Worm (Caenorhabditis elegans) whole organism, L3 larva: ENCODE results near the gene wdr-54.
A peak's percentile ranks its signal among the peaks of the same experiment; 100 is the strongest.

Source experiments
- R02D3.7 ChIP-seq: fragments of 150-350 bp; optimal IDR thresholded peaks from 2 replicates; lab custom pipeline; 2014; ENCODE audit warnings: missing biosample characterization, missing genetic modification characterization
- ZK546.5 ChIP-seq: sonication (generic microtip); optimal IDR thresholded peaks from 2 replicates; lab custom pipeline; 2017; ENCODE audit warnings: missing biosample characterization, missing genetic modification characterization
- aly-2 ChIP-seq: fragments of 150-350 bp; optimal IDR thresholded peaks from 2 replicates; lab custom pipeline; 2014; ENCODE audit warnings: missing biosample characterization, missing genetic modification characterization
- ceh-16 ChIP-seq: sonication (generic microtip); optimal IDR thresholded peaks from 2 replicates; lab custom pipeline; 2017; ENCODE audit warnings: missing biosample characterization, missing genetic modification characterization
- ceh-28 ChIP-seq: fragments of 150-350 bp; optimal IDR thresholded peaks from 2 replicates; lab custom pipeline; 2014; ENCODE audit warnings: missing biosample characterization, missing genetic modification reagents, missing genetic modification characterization
- ceh-9 ChIP-seq: sonication (generic microtip); optimal IDR thresholded peaks from 2 replicates; lab custom pipeline; 2018; ENCODE audit warnings: missing biosample characterization, missing genetic modification characterization
- egl-27 ChIP-seq: sonication (generic microtip); optimal IDR thresholded peaks from 4 replicates; lab custom pipeline; 2017; ENCODE audit warnings: missing biosample characterization, missing genetic modification reagents, missing genetic modification characterization
- elt-1 ChIP-seq: fragments of 150-350 bp; optimal IDR thresholded peaks from 2 replicates; lab custom pipeline; 2014; ENCODE audit warnings: missing biosample characterization, missing genetic modification characterization
- elt-2 ChIP-seq: sonication (generic microtip); optimal IDR thresholded peaks from 2 replicates; lab custom pipeline; 2016; ENCODE audit warnings: missing genetic modification reagents, mild to moderate bottlenecking, missing genetic modification characterization, missing compliant biosample characterization
- elt-3 ChIP-seq, 3 experiments: fragments of 150-350 bp in 1 of 3; sonication (generic microtip) in 2 of 3; optimal IDR thresholded peaks; 2 replicates in 2 of 3; 4 replicates in 1 of 3; lab custom pipeline; 2014 to 2017; ENCODE audit warnings: missing biosample characterization in 3 of 3, missing genetic modification characterization in 3 of 3
- eor-1 ChIP-seq, 2 experiments: fragments of 150-350 bp; optimal IDR thresholded peaks; 2 replicates each; lab custom pipeline; 2014 to 2018; ENCODE audit warnings: missing biosample characterization in 2 of 2, missing genetic modification characterization in 2 of 2
- fkh-10 ChIP-seq: sonication (generic microtip); optimal IDR thresholded peaks from 2 replicates; lab custom pipeline; 2017; ENCODE audit warnings: missing biosample characterization, missing genetic modification reagents, missing genetic modification characterization
- fkh-2 ChIP-seq: fragments of 150-350 bp; optimal IDR thresholded peaks from 2 replicates; lab custom pipeline; 2014; ENCODE audit warnings: missing biosample characterization, missing genetic modification reagents, missing genetic modification characterization
- fos-1 ChIP-seq: fragments of 150-350 bp; optimal IDR thresholded peaks from 2 replicates; lab custom pipeline; 2014; ENCODE audit warnings: missing biosample characterization, missing genetic modification characterization
- jun-1 ChIP-seq: fragments of 150-350 bp; optimal IDR thresholded peaks from 2 replicates; lab custom pipeline; 2014; ENCODE audit warnings: missing biosample characterization, missing genetic modification reagents, missing genetic modification characterization
- lin-15B ChIP-seq: fragments of 150-350 bp; optimal IDR thresholded peaks from 2 replicates; lab custom pipeline; 2014; ENCODE audit warnings: missing biosample characterization, missing genetic modification characterization
- lin-39 ChIP-seq: fragments of 150-350 bp; optimal IDR thresholded peaks from 2 replicates; lab custom pipeline; 2018; ENCODE audit warnings: missing biosample characterization, missing genetic modification reagents, missing genetic modification characterization
- lsy-12 ChIP-seq: sonication (generic microtip); optimal IDR thresholded peaks from 2 replicates; lab custom pipeline; 2016; ENCODE audit warnings: mild to moderate bottlenecking, missing genetic modification characterization, missing compliant biosample characterization
- mdl-1 ChIP-seq: fragments of 150-350 bp; optimal IDR thresholded peaks from 2 replicates; lab custom pipeline; 2014; ENCODE audit warnings: missing biosample characterization, missing genetic modification characterization
- mml-1 ChIP-seq: fragments of 150-350 bp; sonication (generic microtip); optimal IDR thresholded peaks from 3 replicates; lab custom pipeline; 2014; ENCODE audit warnings: missing biosample characterization, missing genetic modification characterization
- nhr-11 ChIP-seq: fragments of 150-350 bp; optimal IDR thresholded peaks from 2 replicates; lab custom pipeline; 2014; ENCODE audit warnings: missing biosample characterization, missing genetic modification characterization
- nhr-12 ChIP-seq: fragments of 150-350 bp; optimal IDR thresholded peaks from 2 replicates; lab custom pipeline; 2014; ENCODE audit warnings: missing biosample characterization, missing genetic modification characterization
- nhr-23 ChIP-seq: fragments of 150-350 bp; optimal IDR thresholded peaks from 2 replicates; lab custom pipeline; 2014; ENCODE audit warnings: missing biosample characterization, missing genetic modification reagents, missing genetic modification characterization
- nhr-237 ChIP-seq: fragments of 150-350 bp; optimal IDR thresholded peaks from 2 replicates; lab custom pipeline; 2014; ENCODE audit warnings: missing biosample characterization, missing genetic modification characterization
- nhr-43 ChIP-seq: sonication (generic microtip); optimal IDR thresholded peaks from 2 replicates; lab custom pipeline; 2016; ENCODE audit warnings: mild to moderate bottlenecking, missing genetic modification characterization, missing compliant biosample characterization; ENCODE audit not compliant: poor library complexity, severe bottlenecking
- nhr-67 ChIP-seq: fragments of 150-350 bp; optimal IDR thresholded peaks from 2 replicates; lab custom pipeline; 2014; ENCODE audit warnings: missing biosample characterization, missing genetic modification characterization
- nhr-76 ChIP-seq: fragments of 150-350 bp; sonication (generic microtip); optimal IDR thresholded peaks from 5 replicates; lab custom pipeline; 2014; ENCODE audit warnings: missing biosample characterization, missing genetic modification characterization
- nhr-77 ChIP-seq: fragments of 150-350 bp; optimal IDR thresholded peaks from 2 replicates; lab custom pipeline; 2014; ENCODE audit warnings: missing biosample characterization, missing genetic modification characterization
- pha-4 ChIP-seq: fragments of 150-350 bp; optimal IDR thresholded peaks from 2 replicates; lab custom pipeline; 2014; ENCODE audit warnings: missing biosample characterization, missing genetic modification reagents, missing genetic modification characterization
- pqm-1 ChIP-seq: fragments of 150-350 bp; optimal IDR thresholded peaks from 2 replicates; lab custom pipeline; 2017; ENCODE audit warnings: missing biosample characterization, missing genetic modification characterization, inconsistent platforms
- skn-1 ChIP-seq: fragments of 150-350 bp; optimal IDR thresholded peaks from 2 replicates; lab custom pipeline; 2014; ENCODE audit warnings: missing biosample characterization, missing genetic modification characterization
- snpc-4 ChIP-seq: fragments of 150-350 bp; optimal IDR thresholded peaks from 2 replicates; lab custom pipeline; 2014; ENCODE audit warnings: missing biosample characterization, missing genetic modification characterization
- tbx-2 ChIP-seq: sonication (generic microtip); optimal IDR thresholded peaks from 2 replicates; lab custom pipeline; 2016; ENCODE audit warnings: mild to moderate bottlenecking, missing genetic modification characterization, missing compliant biosample characterization
- unc-39 ChIP-seq: sonication (generic microtip); optimal IDR thresholded peaks from 4 replicates; lab custom pipeline; 2017; ENCODE audit warnings: missing biosample characterization, missing genetic modification characterization
- unc-62 ChIP-seq: fragments of 150-350 bp; sonication (generic microtip); optimal IDR thresholded peaks from 4 replicates; lab custom pipeline; 2014; ENCODE audit warnings: missing biosample characterization, missing genetic modification reagents, missing genetic modification characterization
- zag-1 ChIP-seq: fragments of 150-350 bp; optimal IDR thresholded peaks from 2 replicates; lab custom pipeline; 2014; ENCODE audit warnings: missing biosample characterization, missing genetic modification characterization
- ztf-11 ChIP-seq: fragments of 150-350 bp; optimal IDR thresholded peaks from 2 replicates; lab custom pipeline; 2014; ENCODE audit warnings: missing biosample characterization, missing genetic modification characterization
- ztf-4 ChIP-seq: fragments of 150-350 bp; optimal IDR thresholded peaks from 2 replicates; lab custom pipeline; 2014; ENCODE audit warnings: missing biosample characterization, missing genetic modification characterization

The wdr-54 gene

DNA sequence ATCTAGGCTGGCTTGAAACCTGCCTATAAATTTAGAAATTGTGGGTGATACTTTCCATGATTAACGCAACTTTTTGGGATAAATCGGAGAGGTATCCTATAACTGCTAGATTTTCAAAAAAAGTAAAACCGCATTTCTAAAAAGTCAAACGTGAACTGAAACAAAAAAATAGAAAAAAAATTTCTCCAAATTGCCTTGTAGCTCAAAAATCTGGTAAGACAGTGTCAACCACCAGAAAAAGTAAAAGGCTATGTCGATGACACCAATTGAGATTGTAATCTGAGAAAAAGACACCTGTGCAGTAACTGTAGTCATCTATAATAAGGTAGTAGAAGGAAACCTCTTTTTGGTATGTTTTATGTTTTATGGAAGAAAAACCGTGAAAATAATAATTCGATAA, at the start of gene wdr-54:
TSS of gene wdr-54 (plus strand) at position 301 of the 400 bp plus-strand sequence.
- TF ChIP-seq ztf-4 (tag; lab: Kevin White, UChicago) (no peak), elt-2 (tag; lab: Kevin White, UChicago) (no peak), egl-27 (no peak), ceh-28 (tag; lab: Kevin White, UChicago) (no peak), ztf-11 (no peak), nhr-237 (tag; lab: Kevin White, UChicago) (no peak), fkh-2 (no peak), R02D3.7 (tag; lab: Kevin White, UChicago) (no peak), zag-1 (tag; lab: Kevin White, UChicago) (no peak), unc-39 (tag; lab: Kevin White, UChicago) (no peak)

DNA sequence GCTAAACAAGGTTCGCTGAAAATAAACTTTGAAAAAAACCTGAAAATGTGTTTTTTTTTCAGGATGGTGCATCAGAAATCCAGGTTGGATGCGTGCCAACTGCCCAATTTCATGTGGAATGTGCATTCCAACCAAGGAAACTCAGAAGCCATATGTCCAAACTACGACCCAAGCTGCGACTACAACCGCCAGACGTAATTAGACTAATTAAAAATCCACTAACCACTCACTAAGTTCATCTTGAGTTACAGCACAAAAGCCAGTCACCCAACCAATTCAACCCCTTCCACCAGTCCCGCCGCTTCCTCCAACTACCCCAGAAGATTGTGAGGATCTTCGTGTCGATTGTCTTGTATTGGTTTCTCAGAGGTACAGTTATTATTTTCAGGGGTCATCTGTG, 49.4 kb upstream of the wdr-54 start:
- no peak for TF ChIP-seq lin-15B (tag; lab: Kevin White, UChicago)

DNA sequence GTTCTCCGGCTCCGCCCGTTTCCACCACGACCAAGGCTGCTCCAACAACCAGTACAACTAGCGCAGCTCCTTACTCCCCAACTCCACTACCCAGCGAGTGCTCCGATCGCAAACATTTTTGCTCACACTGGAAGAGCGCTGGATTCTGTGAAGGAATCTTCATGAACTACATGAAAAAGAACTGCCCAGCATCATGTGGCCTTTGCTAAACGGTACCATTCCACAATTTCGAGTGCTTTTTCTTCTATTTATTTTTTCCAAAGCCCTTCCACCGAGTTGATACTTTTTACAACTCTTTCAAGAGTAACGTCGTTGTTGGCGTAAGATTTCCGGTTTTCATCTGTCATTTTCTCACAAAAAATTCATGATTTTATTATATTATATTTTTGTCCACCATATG, 48.7 kb upstream of the wdr-54 start:
- TF ChIP-seq mdl-1 (tag; lab: Kevin White, UChicago), result no peak
- no peak for TF ChIP-seq ceh-16
- no peak for TF ChIP-seq elt-2 (tag; lab: Kevin White, UChicago)
- TF ChIP-seq skn-1 (tag; lab: Kevin White, UChicago), result no peak
- no peak for TF ChIP-seq aly-2 (tag; lab: Kevin White, UChicago)
- TF ChIP-seq nhr-12 (tag; lab: Kevin White, UChicago), result no peak
- no peak for TF ChIP-seq unc-62 (GFP tag; lab: Kevin White, UChicago)
- no peak for TF ChIP-seq nhr-11 (tag; lab: Kevin White, UChicago)
- no peak for TF ChIP-seq nhr-43 (tag; lab: Kevin White, UChicago)
- no peak for TF ChIP-seq fos-1 (tag; lab: Kevin White, UChicago)
- TF ChIP-seq pqm-1, result no peak
- TF ChIP-seq tbx-2 (tag; lab: Kevin White, UChicago), result no peak
- no peak for TF ChIP-seq ZK546.5 (tag; lab: Kevin White, UChicago)
- no peak for TF ChIP-seq ztf-11
- no peak for TF ChIP-seq pha-4
- TF ChIP-seq lin-39 (tag; lab: Kevin White, UChicago), result no peak
- TF ChIP-seq R02D3.7 (tag; lab: Kevin White, UChicago), result no peak
- TF ChIP-seq mml-1 (tag; lab: Kevin White, UChicago), result no peak
- TF ChIP-seq lin-15B (tag; lab: Kevin White, UChicago), result no peak
- no peak for TF ChIP-seq ceh-9
- TF ChIP-seq, all 47 proteins: peak for 0

DNA sequence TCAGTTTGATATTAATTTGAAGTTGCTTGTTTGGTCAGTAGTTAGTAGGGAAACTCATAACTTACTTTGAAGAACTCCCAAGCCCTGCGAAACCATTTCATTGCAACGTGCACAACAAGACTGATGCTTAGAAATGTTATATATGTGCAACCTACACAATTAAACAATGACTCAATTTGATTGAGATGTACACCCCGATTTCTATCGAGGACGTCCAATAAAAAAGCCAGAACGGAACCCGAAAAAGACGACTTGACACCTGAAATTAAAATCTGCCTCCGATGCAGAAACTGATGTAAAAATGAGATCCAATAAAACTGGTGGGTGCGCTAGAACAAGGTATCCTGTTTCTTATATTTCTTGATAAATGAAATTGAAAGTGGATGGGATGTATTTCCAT, 43.9 kb upstream of the wdr-54 start, which contains the start of gene T04G9.6:
TSS of gene T04G9.6 (minus strand) at position 101 of the 400 bp plus-strand sequence.
- TF ChIP-seq nhr-67 (tag; lab: Kevin White, UChicago) (no peak), ceh-16 (no peak), lsy-12 (tag; lab: Kevin White, UChicago) (no peak), eor-1 (tag; optimal IDR thresholded peaks at IDR 0.05; lab: Kevin White, UChicago) (no peak)

DNA sequence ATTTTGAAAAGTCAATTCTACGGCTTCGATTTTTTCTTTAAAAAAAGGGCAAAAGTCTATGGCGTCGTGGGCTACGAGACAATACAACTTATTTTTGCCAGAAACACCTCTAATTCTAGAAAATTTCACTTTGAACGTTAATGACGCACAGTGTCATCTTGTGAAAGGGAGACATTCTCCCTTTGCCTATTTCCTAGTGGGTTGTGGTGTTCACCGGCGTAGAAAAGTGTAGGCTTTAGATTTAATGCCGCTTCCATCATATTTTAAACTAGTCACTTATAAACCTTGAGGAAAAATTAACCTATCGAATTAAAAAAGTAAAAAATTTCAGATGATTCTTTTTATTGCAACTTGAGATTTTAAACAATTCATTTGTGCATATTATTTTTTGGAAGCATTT, 43.3 kb upstream of the wdr-54 start:
- TF ChIP-seq unc-39 (tag; lab: Kevin White, UChicago) (no peak), nhr-43 (tag; lab: Kevin White, UChicago) (peak; percentile 17), tbx-2 (tag; lab: Kevin White, UChicago) (peak; percentile 19), elt-1 (no peak), jun-1 (tag; lab: Kevin White, UChicago) (no peak), mdl-1 (tag; lab: Kevin White, UChicago) (no peak), elt-3 (tag; optimal IDR thresholded peaks at IDR 0.05; lab: Kevin White, UChicago) (no peak), nhr-77 (tag; lab: Kevin White, UChicago) (peak; percentile 11), pha-4 (no peak), nhr-23 (tag; lab: Kevin White, UChicago) (peak; percentile 23), ceh-28 (tag; lab: Kevin White, UChicago) (peak; percentile 43), egl-27 (no peak), lsy-12 (tag; lab: Kevin White, UChicago) (no peak), ztf-4 (tag; lab: Kevin White, UChicago) (no peak), snpc-4 (no peak), nhr-76 (no peak), fkh-10 (GFP tag; lab: Kevin White, UChicago) (no peak), fos-1 (tag; lab: Kevin White, UChicago) (no peak), unc-62 (GFP tag; lab: Kevin White, UChicago) (no peak), nhr-67 (tag; lab: Kevin White, UChicago) (no peak), pqm-1 (no peak)
- TF ChIP-seq, all 47 proteins: peak for 5
